Worm (Caenorhabditis elegans) whole organism, midembryonic: ENCODE measurements around the gene F45E1.4.

Experiments
- T22C8.4 ChIP-seq: fragments of 200-800 bp; sonication (Bioruptor generic); IDR thresholded peaks from 2 replicates; pipeline ENCODE4 v1.3.6; 2022; ENCODE audit warnings: missing genetic modification characterization, missing compliant biosample characterization
- cog-1 ChIP-seq: sonication (generic microtip); optimal IDR thresholded peaks from 2 replicates; lab custom pipeline; 2016; ENCODE audit warnings: missing genetic modification characterization, missing compliant biosample characterization
- flt-1 ChIP-seq: fragments of 200-800 bp; sonication (Bioruptor generic); IDR thresholded peaks from 2 replicates; pipeline ENCODE4 v1.3.6; 2022; ENCODE audit warnings: missing genetic modification characterization, missing compliant biosample characterization
- klf-2 ChIP-seq: fragments of 200-800 bp; sonication (Bioruptor generic); conservative IDR thresholded peaks from 2 replicates; pipeline ENCODE4 v1.3.6; 2022; ENCODE audit warnings: missing genetic modification reagents, missing genetic modification characterization, missing compliant biosample characterization
- med-1 ChIP-seq: sonication (generic microtip); optimal IDR thresholded peaks from 2 replicates; lab custom pipeline; 2017; ENCODE audit warnings: missing genetic modification characterization, mild to moderate bottlenecking, missing compliant biosample characterization, antibody characterized with exemption, missing genetic modification reagents; ENCODE audit not compliant: insufficient read depth
- ref-1 ChIP-seq: fragments of 200-800 bp; sonication (Bioruptor generic); conservative IDR thresholded peaks from 2 replicates; pipeline ENCODE4 v1.3.6; 2022; ENCODE audit warnings: missing genetic modification reagents, missing genetic modification characterization, missing compliant biosample characterization
- tab-1 ChIP-seq: fragments of 200-800 bp; sonication (Bioruptor generic); IDR thresholded peaks from 2 replicates; pipeline ENCODE4 v1.3.6; 2022; ENCODE audit warnings: missing genetic modification characterization, missing compliant biosample characterization
- ztf-23 ChIP-seq: fragments of 200-800 bp; sonication (Bioruptor generic); IDR thresholded peaks from 2 replicates; pipeline ENCODE4 v1.3.6; 2022; ENCODE audit warnings: missing genetic modification reagents, missing genetic modification characterization, missing compliant biosample characterization
- ztf-29 ChIP-seq: fragments of 200-800 bp; sonication (Bioruptor generic); IDR thresholded peaks from 2 replicates; pipeline ENCODE4 v1.3.6; 2022; ENCODE audit warnings: missing genetic modification reagents, missing genetic modification characterization, missing compliant biosample characterization

The F45E1.4 gene

DNA sequence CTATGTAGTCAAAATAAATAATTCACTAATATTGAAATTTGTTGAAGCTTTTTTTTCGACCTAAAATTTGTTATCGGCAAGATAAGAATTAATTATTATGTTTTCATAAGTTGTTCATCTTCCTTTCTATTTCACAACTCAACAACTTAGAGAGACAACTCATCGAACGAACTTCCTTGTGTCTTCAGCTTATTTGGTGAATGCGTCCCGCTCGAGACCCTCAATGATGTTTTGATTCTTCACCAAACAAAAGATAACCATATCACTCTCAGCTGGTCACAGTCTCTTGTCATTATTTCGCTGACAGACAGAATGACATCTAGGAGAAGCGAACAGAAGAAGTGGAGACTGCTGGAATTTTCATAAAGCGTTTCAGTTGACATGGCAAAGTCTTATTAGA lies 1.0 kb upstream of the F45E1.4 start:
- no peak for TF ChIP-seq cog-1 (tag; lab: Kevin White, UChicago)
- no peak for TF ChIP-seq med-1
- no peak for TF ChIP-seq ztf-23 (GFP tag; lab: Robert Waterston, UW)
- no peak for TF ChIP-seq flt-1 (GFP tag; lab: Robert Waterston, UW)
- TF ChIP-seq tab-1: no peak
- no peak for TF ChIP-seq ztf-29 (GFP tag; lab: Robert Waterston, UW)
- TF ChIP-seq klf-2: no peak
- no peak for TF ChIP-seq T22C8.4 (GFP tag; lab: Robert Waterston, UW)
- TF ChIP-seq ref-1 (GFP tag; lab: Robert Waterston, UW): no peak

DNA sequence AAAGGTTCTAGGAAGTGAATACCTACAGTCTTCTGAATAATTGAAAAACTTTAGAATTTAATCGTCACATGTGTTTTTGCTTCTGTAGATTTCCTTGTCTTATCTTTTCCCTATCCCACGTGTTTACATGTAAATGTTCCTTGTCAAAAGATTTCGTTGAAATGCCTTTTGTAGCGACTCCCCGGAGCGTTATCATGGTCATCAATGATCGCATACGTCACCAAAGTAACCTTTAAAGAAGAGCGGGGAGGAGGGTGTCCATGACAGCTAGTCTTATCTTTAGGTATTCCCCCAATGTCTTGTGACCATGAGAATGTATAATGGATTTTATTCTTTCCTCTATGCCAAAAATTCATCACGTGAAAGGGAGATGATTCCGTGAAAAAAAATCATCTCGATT lies 1.1 kb downstream of the F45E1.4 start:
- no peak for TF ChIP-seq ref-1 (GFP tag; lab: Robert Waterston, UW)
- TF ChIP-seq tab-1: no peak
- no peak for TF ChIP-seq klf-2
- no peak for TF ChIP-seq flt-1 (GFP tag; lab: Robert Waterston, UW)
- no peak for TF ChIP-seq ztf-23 (GFP tag; lab: Robert Waterston, UW)
- no peak for TF ChIP-seq ztf-29 (GFP tag; lab: Robert Waterston, UW)
- TF ChIP-seq cog-1 (tag; lab: Kevin White, UChicago): no peak
- no peak for TF ChIP-seq med-1
- TF ChIP-seq T22C8.4 (GFP tag; lab: Robert Waterston, UW): no peak

DNA sequence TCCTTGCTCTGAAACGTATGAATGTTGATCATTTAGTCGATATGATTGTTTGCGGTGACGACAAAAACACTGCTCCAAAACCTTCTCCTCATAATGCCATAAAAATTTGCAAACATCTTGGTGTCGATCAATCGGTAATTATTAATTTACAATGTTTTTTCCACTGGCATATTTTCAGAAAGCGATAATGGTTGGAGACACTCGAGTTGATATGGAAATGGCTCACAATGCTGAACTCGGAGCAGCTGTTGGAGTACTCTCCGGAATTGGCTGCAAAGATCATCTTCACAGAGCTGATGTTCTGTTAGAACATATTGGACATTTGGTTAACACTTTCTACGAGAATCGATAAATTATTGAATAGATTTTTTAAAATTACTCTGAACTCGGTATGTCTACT lies 2.7 kb downstream of the F45E1.4 start:
- TF ChIP-seq med-1 (no peak), ztf-29 (GFP tag; lab: Robert Waterston, UW) (no peak), T22C8.4 (GFP tag; lab: Robert Waterston, UW) (no peak), ref-1 (GFP tag; lab: Robert Waterston, UW) (no peak), klf-2 (no peak), flt-1 (GFP tag; lab: Robert Waterston, UW) (no peak), ztf-23 (GFP tag; lab: Robert Waterston, UW) (no peak), tab-1 (no peak)

DNA sequence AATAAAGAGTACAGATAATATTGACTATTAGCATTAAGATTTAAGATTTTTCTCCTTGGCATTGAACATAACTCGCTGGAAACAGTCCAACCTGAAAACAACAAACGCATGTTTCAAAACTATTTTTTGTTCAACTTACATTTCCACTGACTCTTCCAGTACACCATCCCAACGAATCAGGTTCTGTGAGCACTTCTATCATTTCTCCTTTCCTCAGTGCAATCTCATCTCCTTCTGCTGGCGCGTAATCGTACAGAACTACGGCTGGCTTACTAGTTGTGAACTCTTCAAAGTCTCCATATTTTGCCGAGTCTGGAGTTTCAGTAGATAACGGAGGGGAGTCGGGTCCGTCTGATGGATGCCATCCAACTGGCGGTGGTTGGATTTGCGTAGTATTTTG lies 3.4 kb downstream of the F45E1.4 start:
- TF ChIP-seq ztf-23 (GFP tag; lab: Robert Waterston, UW) (no peak), med-1 (no peak), flt-1 (GFP tag; lab: Robert Waterston, UW) (no peak), cog-1 (tag; lab: Kevin White, UChicago) (no peak), ref-1 (GFP tag; lab: Robert Waterston, UW) (no peak)

DNA sequence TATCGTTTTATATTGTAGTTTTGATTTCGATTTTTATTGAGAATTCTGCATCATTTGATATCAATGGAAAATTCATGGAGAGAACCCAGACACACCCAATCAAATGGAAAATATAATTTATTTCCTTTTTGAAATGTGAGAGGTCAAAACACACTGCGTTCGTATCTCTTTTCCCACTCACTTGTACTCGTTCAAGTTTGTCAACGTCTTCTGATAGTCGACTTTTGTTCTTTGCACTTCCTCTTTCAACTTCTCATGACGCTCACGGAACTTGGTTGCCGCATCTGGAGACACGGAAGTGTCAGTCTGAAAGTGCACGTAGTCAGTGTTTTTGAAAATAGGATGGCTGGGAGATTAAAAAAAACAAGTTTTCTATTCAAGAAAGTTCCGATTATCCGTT lies 4.5 kb downstream of the F45E1.4 start:
- TF ChIP-seq T22C8.4 (GFP tag; lab: Robert Waterston, UW) (no peak), flt-1 (GFP tag; lab: Robert Waterston, UW) (no peak), ztf-29 (GFP tag; lab: Robert Waterston, UW) (no peak), ref-1 (GFP tag; lab: Robert Waterston, UW) (no peak), tab-1 (no peak), klf-2 (no peak), med-1 (no peak), cog-1 (tag; lab: Kevin White, UChicago) (no peak), ztf-23 (GFP tag; lab: Robert Waterston, UW) (no peak)

DNA sequence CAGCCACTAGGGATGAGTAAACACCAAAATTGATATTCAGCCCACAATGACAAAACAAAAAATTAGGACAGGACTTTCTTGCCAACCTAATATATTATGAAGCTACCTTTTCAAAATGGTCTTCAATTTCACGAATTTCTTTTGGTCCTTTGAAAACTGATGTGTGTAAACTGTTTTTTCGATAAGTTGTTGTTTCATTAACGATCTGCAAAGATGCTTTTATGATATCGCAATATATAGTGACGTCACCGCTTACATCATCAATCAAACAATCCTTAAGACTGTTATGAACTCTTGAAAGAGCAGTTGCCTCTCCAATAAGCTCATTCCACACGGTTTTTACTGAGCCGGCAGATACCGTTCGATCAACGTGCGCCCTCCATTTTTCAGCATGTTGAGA lies 6.3 kb downstream of the F45E1.4 start:
- TF ChIP-seq T22C8.4 (GFP tag; lab: Robert Waterston, UW) (no peak), ref-1 (GFP tag; lab: Robert Waterston, UW) (no peak), cog-1 (tag; lab: Kevin White, UChicago) (no peak), ztf-23 (GFP tag; lab: Robert Waterston, UW) (no peak), ztf-29 (GFP tag; lab: Robert Waterston, UW) (no peak), tab-1 (no peak), flt-1 (GFP tag; lab: Robert Waterston, UW) (no peak), klf-2 (no peak), med-1 (no peak)

- no peak for TF ChIP-seq med-1
- TF ChIP-seq klf-2: no peak
- 0 out of 2 replicates have a peak, but pooled peaks have one; percentile 19 for TF ChIP-seq ztf-23 (GFP tag; lab: Robert Waterston, UW)
- TF ChIP-seq ref-1 (GFP tag; lab: Robert Waterston, UW): no peak
- no peak for TF ChIP-seq flt-1 (GFP tag; lab: Robert Waterston, UW)
Measured at ce11 chrX:7994486-7994885, 8.7 kb downstream of the F45E1.4 start.

DNA sequence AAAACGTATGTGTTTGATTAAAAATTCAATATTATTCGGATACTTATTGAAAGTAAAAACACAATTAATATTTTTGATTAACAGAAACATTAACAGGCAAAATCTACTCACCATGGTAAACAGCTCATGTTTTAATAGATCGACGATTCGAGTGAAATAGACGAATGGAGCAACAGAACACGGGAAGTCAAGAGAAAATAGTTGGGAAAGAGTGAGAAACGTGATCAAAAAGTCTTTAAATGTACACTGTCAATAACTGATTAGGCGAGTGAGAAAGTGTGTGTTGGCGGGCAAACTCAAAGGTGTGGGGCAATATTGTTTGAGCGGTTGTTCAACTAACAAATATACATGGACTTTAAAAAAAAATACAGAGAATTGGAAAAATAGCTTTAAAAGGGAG lies 12.2 kb downstream of the F45E1.4 start, which contains the start of gene sdpn-1:
TSS of gene sdpn-1 (minus strand) at position 262 of the 400 bp plus-strand sequence.
- no peak for TF ChIP-seq tab-1
- no peak for TF ChIP-seq T22C8.4 (GFP tag; lab: Robert Waterston, UW)
- no peak for TF ChIP-seq med-1
- TF ChIP-seq cog-1 (tag; lab: Kevin White, UChicago): no peak
- no peak for TF ChIP-seq ztf-23 (GFP tag; lab: Robert Waterston, UW)
- no peak for TF ChIP-seq flt-1 (GFP tag; lab: Robert Waterston, UW)
- no peak for TF ChIP-seq ref-1 (GFP tag; lab: Robert Waterston, UW)
- no peak for TF ChIP-seq ztf-29 (GFP tag; lab: Robert Waterston, UW)
- no peak for TF ChIP-seq klf-2

DNA sequence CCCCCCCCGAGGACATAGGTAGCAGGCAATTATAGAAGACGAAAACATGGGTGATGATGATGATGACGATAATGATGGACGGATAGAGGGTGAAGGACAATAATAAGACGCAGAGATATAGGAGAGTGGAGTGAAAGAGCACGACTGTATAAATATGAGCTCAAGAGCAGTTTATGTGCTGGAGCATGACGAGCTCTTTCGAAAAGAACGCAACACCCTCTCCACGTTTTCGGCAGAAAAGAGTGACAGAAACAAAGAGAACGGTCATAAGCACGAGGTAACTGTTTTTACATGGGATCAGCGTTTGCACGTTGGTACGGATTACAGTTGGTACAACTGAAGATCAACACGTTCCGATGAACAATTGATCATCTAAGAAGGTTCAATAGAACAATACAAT lies 13.2 kb downstream of the F45E1.4 start:
- no peak for TF ChIP-seq med-1
- no peak for TF ChIP-seq klf-2
- no peak for TF ChIP-seq T22C8.4 (GFP tag; lab: Robert Waterston, UW)
- TF ChIP-seq flt-1 (GFP tag; lab: Robert Waterston, UW): no peak

DNA sequence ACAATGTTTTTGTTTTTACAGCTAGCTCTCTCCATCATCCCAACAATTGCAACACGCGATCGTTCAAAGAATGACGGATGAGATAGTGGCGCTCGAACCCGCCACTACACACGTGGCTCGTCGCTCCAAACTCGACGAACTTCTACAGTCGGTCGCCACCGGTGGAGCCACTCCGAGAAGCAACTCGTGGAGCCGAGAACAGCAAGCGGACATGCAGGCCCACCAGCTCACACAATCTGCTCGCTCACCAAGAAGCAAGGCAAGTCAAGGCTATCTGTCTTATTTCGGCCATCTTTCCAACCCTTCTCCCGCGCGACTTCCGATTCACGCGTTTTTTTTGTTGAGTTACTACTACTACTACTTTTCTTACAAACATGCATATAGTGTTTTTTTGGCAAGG lies 17.9 kb downstream of the F45E1.4 start, which contains the start of the genes F45E1.1 and F45E1.2:
TSS of gene F45E1.1 (plus strand) at position 20 of the 400 bp plus-strand sequence.
TSS of gene F45E1.2 (plus strand) at position 71 of the 400 bp plus-strand sequence.
- no peak for TF ChIP-seq ztf-23 (GFP tag; lab: Robert Waterston, UW)
- no peak for TF ChIP-seq ztf-29 (GFP tag; lab: Robert Waterston, UW)
- no peak for TF ChIP-seq ref-1 (GFP tag; lab: Robert Waterston, UW)

DNA sequence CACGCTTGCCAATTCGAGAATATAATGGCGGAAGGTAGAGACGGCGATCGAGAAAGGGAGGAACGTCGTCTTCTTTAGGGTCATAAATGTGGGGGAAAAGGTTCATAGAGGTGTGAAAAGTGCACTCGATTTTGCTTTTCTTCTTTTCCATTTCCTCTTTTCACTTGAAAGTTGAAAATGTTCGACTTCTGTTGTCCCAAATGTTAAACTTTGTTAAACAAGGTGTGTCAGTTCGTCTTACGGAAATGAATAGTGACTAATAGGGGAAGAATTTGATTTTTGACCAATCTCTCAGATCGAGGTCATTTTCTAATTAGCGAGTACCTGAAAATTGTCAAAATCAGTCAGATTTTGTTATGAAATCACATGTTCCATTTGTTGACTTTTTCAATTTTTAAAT lies 19.1 kb downstream of the F45E1.4 start:
- TF ChIP-seq flt-1 (GFP tag; lab: Robert Waterston, UW): no peak
- no peak for TF ChIP-seq klf-2
- TF ChIP-seq med-1: no peak
- TF ChIP-seq ztf-23 (GFP tag; lab: Robert Waterston, UW): no peak
- TF ChIP-seq cog-1 (tag; lab: Kevin White, UChicago): no peak
- TF ChIP-seq T22C8.4 (GFP tag; lab: Robert Waterston, UW): no peak
- no peak for TF ChIP-seq ref-1 (GFP tag; lab: Robert Waterston, UW)
- TF ChIP-seq tab-1: no peak
- no peak for TF ChIP-seq ztf-29 (GFP tag; lab: Robert Waterston, UW)
